Fruit fly (Drosophila melanogaster) whole organism, wandering third instar larva: Measurements from ENCODE around the gene CG5217.
A peak's percentile ranks its signal among the peaks of the same experiment; 100 is the strongest.

Experiments
- Abd-B ChIP-seq: fragments of >200 bp; optimal IDR thresholded peaks from 2 replicates; lab custom pipeline; 2017; ENCODE audit warnings: missing biosample characterization, missing genetic modification characterization
- CG32264 ChIP-seq: fragments of 200-800 bp; sonication (Bioruptor generic); optimal IDR thresholded peaks from 2 replicates; lab custom pipeline; 2016; ENCODE audit warnings: missing biosample characterization, missing genetic modification characterization
- CrebA ChIP-seq: fragments of 200-800 bp; sonication (Bioruptor generic); optimal IDR thresholded peaks from 2 replicates; lab custom pipeline; 2016; ENCODE audit warnings: missing biosample characterization, mild to moderate bottlenecking, missing genetic modification characterization, borderline replicate concordance
- Dfd ChIP-seq: fragments of >200 bp; optimal IDR thresholded peaks from 2 replicates; lab custom pipeline; 2017; ENCODE audit warnings: missing biosample characterization, missing genetic modification characterization
- Dif ChIP-seq: fragments of 200-275, 200-300 bp; sonication (Bioruptor generic); optimal IDR thresholded peaks from 2 replicates; lab custom pipeline; 2018; ENCODE audit warnings: missing biosample characterization, missing genetic modification characterization; ENCODE audit not compliant: partially characterized antibody
- HLH106 ChIP-seq: fragments of 200-800 bp; optimal IDR thresholded peaks from 3 replicates; lab custom pipeline; 2019; ENCODE audit warnings: missing biosample characterization, mild to moderate bottlenecking, missing genetic modification characterization, moderate library complexity
- Hnf4 ChIP-seq: fragments of 200-800 bp; sonication (Bioruptor generic); optimal IDR thresholded peaks from 2 replicates; lab custom pipeline; 2016; ENCODE audit warnings: missing biosample characterization, mild to moderate bottlenecking, missing genetic modification characterization
- Hr78 ChIP-seq: fragments of >200 bp; optimal IDR thresholded peaks from 2 replicates; lab custom pipeline; 2017; ENCODE audit warnings: missing biosample characterization, missing genetic modification characterization
- Hr83 ChIP-seq: fragments of 200-300 bp; sonication (Bioruptor generic); optimal IDR thresholded peaks from 2 replicates; lab custom pipeline; 2016; ENCODE audit warnings: missing biosample characterization, mild to moderate bottlenecking, missing genetic modification characterization, moderate library complexity; ENCODE audit not compliant: poor library complexity, severe bottlenecking
- Mio ChIP-seq: sonication (Bioruptor generic); optimal IDR thresholded peaks from 2 replicates; lab custom pipeline; 2016; ENCODE audit warnings: missing biosample characterization, missing genetic modification characterization
- Myc ChIP-seq: fragments of >200 bp; optimal IDR thresholded peaks from 2 replicates; lab custom pipeline; 2017
- N ChIP-seq: fragments of >200 bp; optimal IDR thresholded peaks from 2 replicates; lab custom pipeline; 2018; ENCODE audit warnings: missing biosample characterization, missing external identifiers, missing genetic modification characterization
- OdsH ChIP-seq: fragments of 200-800 bp; sonication (Bioruptor generic); optimal IDR thresholded peaks from 2 replicates; lab custom pipeline; 2016; ENCODE audit warnings: missing biosample characterization, mild to moderate bottlenecking, missing genetic modification characterization
- Rel ChIP-seq, 2 experiments: fragments of 200-800 bp; sonication (Bioruptor generic) in 1 of 2; optimal IDR thresholded peaks; 2 replicates in 1 of 2; 3 replicates in 1 of 2; lab custom pipeline; 2016 to 2019; ENCODE audit warnings: mild to moderate bottlenecking in 2 of 2, missing biosample characterization in 2 of 2, missing genetic modification characterization in 2 of 2, moderate library complexity in 1 of 2
- Vsx2 ChIP-seq: fragments of 200-300, 225-300 bp; sonication (Bioruptor generic); optimal IDR thresholded peaks from 2 replicates; lab custom pipeline; 2018; ENCODE audit warnings: missing biosample characterization, missing genetic modification characterization; ENCODE audit not compliant: partially characterized antibody
- br ChIP-seq: fragments of 200-800 bp; sonication (Bioruptor generic); optimal IDR thresholded peaks from 2 replicates; lab custom pipeline; 2016; ENCODE audit warnings: missing biosample characterization, missing genetic modification characterization
- brk ChIP-seq: fragments of 200-800 bp; sonication (Bioruptor generic); optimal IDR thresholded peaks from 2 replicates; lab custom pipeline; 2016; ENCODE audit warnings: missing biosample characterization, mild to moderate bottlenecking, missing genetic modification characterization
- dl ChIP-seq, 2 experiments: fragments of 175-275, 200-275 bp in 1 of 2; fragments of 200-275 bp in 1 of 2; sonication (Bioruptor generic); optimal IDR thresholded peaks; lab custom pipeline; 2018; ENCODE audit warnings: mild to moderate bottlenecking in 2 of 2, missing biosample characterization in 2 of 2, missing genetic modification characterization in 2 of 2, moderate library complexity in 2 of 2; ENCODE audit not compliant: partially characterized antibody in 2 of 2, insufficient read depth in 1 of 2
- dmrt93B ChIP-seq: fragments of 200-800 bp; sonication (Bioruptor generic); optimal IDR thresholded peaks from 2 replicates; lab custom pipeline; 2018; ENCODE audit warnings: missing biosample characterization, mild to moderate bottlenecking, missing genetic modification characterization
- dsf ChIP-seq: sonication (Bioruptor generic); optimal IDR thresholded peaks from 2 replicates; lab custom pipeline; 2016; ENCODE audit warnings: missing biosample characterization, missing genetic modification characterization, borderline replicate concordance
- ey ChIP-seq: fragments of 200-800 bp; sonication (Bioruptor generic); optimal IDR thresholded peaks from 2 replicates; lab custom pipeline; 2016; ENCODE audit warnings: missing biosample characterization, missing genetic modification characterization
- fru ChIP-seq: fragments of 200-800 bp; sonication (Bioruptor generic); optimal IDR thresholded peaks from 3 replicates; lab custom pipeline; 2016; ENCODE audit warnings: missing biosample characterization, mild to moderate bottlenecking, missing genetic modification characterization
- h ChIP-seq: fragments of 200-800 bp; sonication (Bioruptor generic); optimal IDR thresholded peaks from 3 replicates; lab custom pipeline; 2016; ENCODE audit warnings: missing biosample characterization, mild to moderate bottlenecking, missing genetic modification characterization
- jim ChIP-seq: fragments of 175-275, 200-325 bp; sonication (Bioruptor generic); optimal IDR thresholded peaks from 2 replicates; lab custom pipeline; 2016; ENCODE audit warnings: missing biosample characterization, mild to moderate bottlenecking, missing genetic modification characterization
- lola ChIP-seq: fragments of >200 bp; optimal IDR thresholded peaks from 2 replicates; lab custom pipeline; 2017; ENCODE audit warnings: missing biosample characterization, missing genetic modification characterization
- pan ChIP-seq: fragments of >200 bp; optimal IDR thresholded peaks from 2 replicates; lab custom pipeline; 2017
- rgr ChIP-seq: fragments of 200-800 bp; sonication (Bioruptor generic); optimal IDR thresholded peaks from 3 replicates; lab custom pipeline; 2016; ENCODE audit warnings: missing biosample characterization, mild to moderate bottlenecking, missing genetic modification characterization
- sage ChIP-seq: fragments of 200-800 bp; sonication (Bioruptor generic); optimal IDR thresholded peaks from 2 replicates; lab custom pipeline; 2016; ENCODE audit warnings: missing biosample characterization, mild to moderate bottlenecking, missing genetic modification characterization
- sv ChIP-seq: fragments of 200-800 bp; sonication (Bioruptor generic); optimal IDR thresholded peaks from 3 replicates; lab custom pipeline; 2016; ENCODE audit warnings: missing biosample characterization, missing genetic modification characterization
- tai ChIP-seq: sonication (Bioruptor generic); optimal IDR thresholded peaks from 2 replicates; lab custom pipeline; 2016; ENCODE audit warnings: missing biosample characterization, missing genetic modification characterization
- woc ChIP-seq: sonication (Bioruptor generic); optimal IDR thresholded peaks from 2 replicates; lab custom pipeline; 2016; ENCODE audit warnings: missing biosample characterization, mild to moderate bottlenecking, missing genetic modification characterization

Gene CG5217

dm6 chr3R:19226137-19226873 lies 21.6 kb downstream of the CG5217 start, which contains the start of gene vib (continued):
- TF ChIP-seq woc (GFP tag; lab: Kevin White, UChicago) (no peak), CG32264 (GFP tag; lab: Kevin White, UChicago) (no peak), dsf (GFP tag; lab: Kevin White, UChicago) (no peak), pan (no peak), jim (GFP tag; lab: Kevin White, UChicago) (no peak), OdsH (GFP tag; lab: Kevin White, UChicago) (no peak), Hr78 (GFP tag; lab: Kevin White, UChicago) (no peak)
- TF ChIP-seq, all 38 proteins: peak for 13

DNA sequence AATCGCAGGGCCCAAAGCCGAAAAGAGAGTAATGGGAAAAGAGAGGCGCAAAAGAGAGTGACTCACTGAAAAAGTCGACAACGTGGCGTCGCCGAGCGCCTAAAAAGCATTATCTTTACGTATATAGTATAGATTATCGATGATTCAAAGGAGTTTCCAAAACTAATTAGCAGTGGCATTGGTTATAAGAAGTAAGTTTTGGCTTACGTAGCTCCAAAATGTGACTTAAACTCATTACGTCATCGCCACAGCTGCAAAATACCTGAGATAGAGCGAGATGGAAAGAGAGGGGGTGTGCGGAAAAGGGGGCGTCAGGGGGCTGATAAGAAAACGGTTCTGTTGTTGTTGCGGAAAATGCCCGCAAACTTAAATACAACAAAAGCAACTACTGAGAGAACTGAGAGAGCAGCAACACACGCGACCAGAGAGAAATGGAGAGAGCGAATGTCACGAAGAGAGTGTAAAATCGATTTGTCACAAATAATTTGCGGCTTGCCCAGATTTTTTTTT lies 22.4 kb downstream of the CG5217 start:
- peak; percentile 52 for TF ChIP-seq CrebA (GFP tag; lab: Kevin White, UChicago)
- peak; percentile 43 for TF ChIP-seq Dif (GFP tag; lab: Kevin White, UChicago)
- peak; percentile 1 to 58 for TF ChIP-seq dl (GFP tag; optimal IDR thresholded peaks at IDR 0.05; lab: Kevin White, UChicago; ENCODE audit: insufficient read depth in 1 of 2, partially characterized antibody in 2 of 2)
- TF ChIP-seq Mio (GFP tag; lab: Kevin White, UChicago), result no peak

- TF ChIP-seq Abd-B (no peak), h (peak; percentile 74)
Observed at dm6 chr3R:19223369-19223768, 24.6 kb downstream of the CG5217 start.

DNA sequence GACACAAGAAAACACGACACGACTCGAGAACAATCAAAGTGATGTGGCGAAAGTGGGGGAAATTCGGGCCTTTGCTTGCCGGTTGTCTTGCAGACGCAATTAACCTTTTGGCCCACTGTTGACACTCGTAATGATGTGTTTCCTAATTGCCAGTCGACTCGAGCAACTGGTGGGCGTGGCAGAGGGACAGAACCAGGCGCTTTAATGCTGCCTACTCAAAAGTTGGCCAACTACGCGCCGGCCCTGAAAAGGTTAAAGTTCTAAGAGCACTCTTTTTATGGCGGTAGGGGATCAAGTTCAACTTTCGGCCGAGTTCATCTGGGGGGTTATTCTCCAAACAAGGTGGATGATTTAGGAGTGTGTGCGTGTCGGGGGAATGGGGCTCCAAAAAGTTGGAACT lies 26.6 kb downstream of the CG5217 start:
- TF ChIP-seq Mio (GFP tag; lab: Kevin White, UChicago), result no peak
- TF ChIP-seq pan, result no peak
- no peak for TF ChIP-seq br (GFP tag; lab: Kevin White, UChicago)
- TF ChIP-seq Dif (GFP tag; lab: Kevin White, UChicago), result no peak
- TF ChIP-seq OdsH (GFP tag; lab: Kevin White, UChicago), result no peak
- TF ChIP-seq woc (GFP tag; lab: Kevin White, UChicago), result no peak
- no peak for TF ChIP-seq brk (GFP tag; lab: Kevin White, UChicago)
- no peak for TF ChIP-seq Myc (lab: Kevin White, UChicago)
- no peak for TF ChIP-seq lola (GFP tag; lab: Kevin White, UChicago)
- no peak for TF ChIP-seq N
- TF ChIP-seq CG32264 (GFP tag; lab: Kevin White, UChicago), result no peak
- no peak for TF ChIP-seq Vsx2 (GFP tag; lab: Kevin White, UChicago)
- no peak for TF ChIP-seq jim (GFP tag; lab: Kevin White, UChicago)
- no peak for TF ChIP-seq Dfd (GFP tag; lab: Kevin White, UChicago)
- no peak for TF ChIP-seq Rel (GFP tag; optimal IDR thresholded peaks at IDR 0.05; lab: Kevin White, UChicago)
- TF ChIP-seq Rel (tag; optimal IDR thresholded peaks at IDR 0.05; lab: Kevin White, UChicago), result no peak
- TF ChIP-seq Hnf4 (GFP tag; lab: Kevin White, UChicago), result no peak

DNA sequence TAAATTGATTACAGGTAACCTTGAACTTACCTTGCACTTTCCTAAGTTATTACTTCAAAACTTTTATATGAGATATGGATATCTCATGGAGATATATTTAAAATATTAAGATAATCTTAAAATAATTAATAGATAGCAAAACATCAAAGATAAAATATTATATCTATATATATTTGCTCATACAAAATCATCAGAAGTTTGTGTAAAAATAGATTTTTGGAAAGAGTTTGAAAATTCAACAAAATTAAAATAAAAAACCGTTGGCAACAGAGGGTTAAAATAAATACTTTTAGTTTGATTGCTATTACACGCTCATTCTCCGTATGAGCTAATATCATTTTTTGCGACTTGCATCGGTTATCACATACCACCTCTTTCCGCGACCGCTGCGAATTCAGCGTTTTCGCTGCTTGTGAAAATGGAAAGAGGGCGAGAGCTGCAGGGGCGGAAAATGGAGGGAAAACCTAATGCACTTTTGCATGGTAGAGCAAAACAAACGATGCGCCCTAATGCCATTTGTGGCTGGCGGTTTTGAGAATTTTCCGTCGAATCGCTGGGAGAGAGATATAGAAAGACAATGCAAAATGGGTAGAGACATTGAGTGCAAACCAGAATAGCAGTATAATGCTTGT lies 35.3 kb downstream of the CG5217 start:
- TF ChIP-seq Mio (GFP tag; lab: Kevin White, UChicago) (no peak), tai (GFP tag; lab: Kevin White, UChicago) (no peak), fru (GFP tag; lab: Kevin White, UChicago) (no peak), Dfd (GFP tag; lab: Kevin White, UChicago) (no peak), OdsH (GFP tag; lab: Kevin White, UChicago) (no peak), woc (GFP tag; lab: Kevin White, UChicago) (no peak), HLH106 (tag; lab: Kevin White, UChicago) (no peak), ey (GFP tag; lab: Kevin White, UChicago) (no peak), sv (no peak), CG32264 (GFP tag; lab: Kevin White, UChicago) (no peak), dmrt93B (GFP tag; lab: Kevin White, UChicago) (no peak), lola (GFP tag; lab: Kevin White, UChicago) (no peak), CrebA (GFP tag; lab: Kevin White, UChicago) (no peak), rgr (no peak), N (no peak), sage (GFP tag; lab: Kevin White, UChicago) (no peak), Hnf4 (GFP tag; lab: Kevin White, UChicago) (no peak), Hr83 (GFP tag; lab: Kevin White, UChicago) (no peak)
